Worm (Caenorhabditis elegans): Measurements from ENCODE around the gene nep-6.

nep-6 gene

DNA sequence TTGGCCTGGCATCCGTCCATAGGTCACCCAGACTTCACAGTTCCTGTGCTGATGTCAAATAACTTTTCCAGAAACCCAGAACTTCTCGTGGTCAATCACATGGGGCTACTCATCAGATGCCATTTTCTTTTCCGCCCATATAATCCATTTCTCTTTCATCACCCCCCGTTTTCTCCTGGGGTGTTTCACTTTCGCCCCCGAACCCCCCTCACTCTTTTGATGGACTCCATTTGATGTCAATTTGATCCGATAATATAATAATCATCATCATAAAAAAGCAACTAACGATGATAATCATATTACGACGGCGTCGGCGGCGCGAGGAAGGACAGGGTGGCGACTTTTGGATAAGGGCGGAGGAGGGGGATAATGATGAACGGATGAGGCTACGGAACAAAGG, 21.7 kb downstream of the nep-6 start:
- TF ChIP-seq egl-44 (GFP tag; IDR thresholded peaks at IDR 0.05): no peak
- no peak for TF ChIP-seq B0261.1 (tag; optimal IDR thresholded peaks at IDR 0.05)
- no peak for TF ChIP-seq nfyb-1 (GFP tag; IDR thresholded peaks at IDR 0.05)
- TF ChIP-seq athp-1 (tag; optimal IDR thresholded peaks at IDR 0.05): no peak
- no peak for TF ChIP-seq lsy-27 (tag; optimal IDR thresholded peaks at IDR 0.05; ENCODE audit: borderline replicate concordance, insufficient read depth)
- TF ChIP-seq aptf-3 (GFP tag; IDR thresholded peaks at IDR 0.05): no peak
- no peak for TF ChIP-seq mel-28 (tag; optimal IDR thresholded peaks at IDR 0.05; ENCODE audit: borderline replicate concordance)
- TF ChIP-seq nhr-80 (tag; optimal IDR thresholded peaks at IDR 0.05): no peak
- no peak for TF ChIP-seq zfh-2 (GFP tag; conservative IDR thresholded peaks at IDR 0.05)
- TF ChIP-seq ztf-26 (tag; optimal IDR thresholded peaks at IDR 0.05): no peak
- TF ChIP-seq mcd-1 (GFP tag; IDR thresholded peaks at IDR 0.05): no peak
- TF ChIP-seq B0035.1 (tag; optimal IDR thresholded peaks at IDR 0.05): no peak
- TF ChIP-seq F57C9.4 (tag; optimal IDR thresholded peaks at IDR 0.05): no peak

- peak; percentile 60; the same call in 1 of the 2 replicates for TF ChIP-seq ztf-25 (GFP tag; IDR thresholded peaks at IDR 0.05)
- TF ChIP-seq egl-44 (GFP tag; IDR thresholded peaks at IDR 0.05): peak; percentile 81; the same call in 1 of the 2 replicates
- no peak for TF ChIP-seq nfya-1 (tag; optimal IDR thresholded peaks at IDR 0.05; ENCODE audit: borderline replicate concordance, insufficient read depth)
- peak; percentile 86 for TF ChIP-seq D2030.7 (GFP tag; IDR thresholded peaks at IDR 0.05)
- peak; percentile 97 for TF ChIP-seq B0261.1 (tag; optimal IDR thresholded peaks at IDR 0.05)
- peak; percentile 90 for TF ChIP-seq rpc-1 (optimal IDR thresholded peaks at IDR 0.05)
- peak; percentile 87 for TF ChIP-seq rpc-1 (tag; optimal IDR thresholded peaks at IDR 0.05)
- TF ChIP-seq ekl-4 (GFP tag; IDR thresholded peaks at IDR 0.05): peak; percentile 75
- TF ChIP-seq ceh-40 (GFP tag; IDR thresholded peaks at IDR 0.05): peak; percentile 76; the same call in 1 of the 2 replicates
- TF ChIP-seq let-526 (GFP tag; IDR thresholded peaks at IDR 0.05): peak; percentile 40; the same call in 1 of the 2 replicates
- TF ChIP-seq lin-40 (tag; optimal IDR thresholded peaks at IDR 0.05): no peak
- TF ChIP-seq Y53F4B.3 (GFP tag; IDR thresholded peaks at IDR 0.05): no peak
- TF ChIP-seq Y56A3A.18 (GFP tag; IDR thresholded peaks at IDR 0.05): peak; percentile 87
- peak; percentile 70 for TF ChIP-seq chd-7 (tag; optimal IDR thresholded peaks at IDR 0.05)
- peak; percentile 84 for TF ChIP-seq ztf-26 (tag; optimal IDR thresholded peaks at IDR 0.05)
- TF ChIP-seq attf-5 (GFP tag; optimal IDR thresholded peaks at IDR 0.05): peak; percentile 55
- TF ChIP-seq F49E8.2 (tag; optimal IDR thresholded peaks at IDR 0.05; ENCODE audit: insufficient read depth): no peak
- TF ChIP-seq nhr-120 (GFP tag; IDR thresholded peaks at IDR 0.05): 0 out of 2 replicates have a peak, but pooled peaks have one; percentile 79
- TF ChIP-seq sdz-38 (tag; optimal IDR thresholded peaks at IDR 0.05): no peak
- peak; percentile 30; the same call in 1 of the 2 replicates for TF ChIP-seq C06A6.2 (GFP tag; conservative IDR thresholded peaks at IDR 0.05)
- TF ChIP-seq nhr-179 (tag; optimal IDR thresholded peaks at IDR 0.05): no peak
- TF ChIP-seq hrde-1 (tag; optimal IDR thresholded peaks at IDR 0.05; ENCODE audit: borderline replicate concordance): peak; percentile 51
- no peak for TF ChIP-seq madf-8 (GFP tag; conservative IDR thresholded peaks at IDR 0.05)
- TF ChIP-seq ztf-28 (GFP tag; IDR thresholded peaks at IDR 0.05): no peak
- peak; percentile 81 for TF ChIP-seq pbrm-1 (GFP tag; IDR thresholded peaks at IDR 0.05)
- TF ChIP-seq F23B12.7 (tag; optimal IDR thresholded peaks at IDR 0.05; ENCODE audit: insufficient read depth): no peak
- peak in 1 of 3 experiments; percentile 39 for TF ChIP-seq lin-35 (GFP tag; optimal IDR thresholded peaks at IDR 0.05)
- TF ChIP-seq die-1 (tag; optimal IDR thresholded peaks at IDR 0.05): peak; percentile 80
- TF ChIP-seq F55B11.4 (tag; optimal IDR thresholded peaks at IDR 0.05; ENCODE audit: borderline replicate concordance, insufficient read depth): no peak
- TF ChIP-seq xnd-1 (tag; optimal IDR thresholded peaks at IDR 0.05): peak; percentile 10
- TF ChIP-seq dox-1 (GFP tag; IDR thresholded peaks at IDR 0.05): peak; percentile 92
- TF ChIP-seq B0019.2 (GFP tag; conservative IDR thresholded peaks at IDR 0.05): peak; percentile 49; the same call in 1 of the 2 replicates
- TF ChIP-seq Y67H2A.10 (GFP tag; conservative IDR thresholded peaks at IDR 0.05): no peak
- TF ChIP-seq tlf-1 (GFP tag; optimal IDR thresholded peaks at IDR 0.05): peak; percentile 27
- TF ChIP-seq sptf-2 (GFP tag; optimal IDR thresholded peaks at IDR 0.05): peak; percentile 73
- peak; percentile 92 for TF ChIP-seq nhr-90 (tag; optimal IDR thresholded peaks at IDR 0.05)
- TF ChIP-seq atf-7 (tag; optimal IDR thresholded peaks at IDR 0.05): peak; percentile 75
Observed at ce11 chrII:3439244-3439698, 22.6 kb downstream of the nep-6 start.

All from whole organism, young adult.